Worm (Caenorhabditis elegans) whole organism, L4 larva: ENCODE data around the gene usp-33.

ENCODE experiments used
- F26F4.8 ChIP-seq: fragments of 200-800 bp; sonication (Bioruptor generic); conservative IDR thresholded peaks from 2 replicates; pipeline ENCODE4 v1.3.6; 2022; ENCODE audit warnings: missing genetic modification characterization, missing compliant biosample characterization
- R02D3.7 ChIP-seq: fragments of 150-350 bp; sonication (generic microtip); optimal IDR thresholded peaks from 3 replicates; lab custom pipeline; 2014; ENCODE audit warnings: missing biosample characterization, missing genetic modification characterization
- T20F7.1 ChIP-seq: fragments of 200-800 bp; sonication (Bioruptor generic); optimal IDR thresholded peaks from 2 replicates; lab custom pipeline; 2018; ENCODE audit warnings: mild to moderate bottlenecking, missing genetic modification characterization, missing compliant biosample characterization
- T26A8.4 ChIP-seq: fragments of 200-800 bp; sonication (Bioruptor generic); IDR thresholded peaks from 2 replicates; pipeline ENCODE4 v1.3.6; 2022; ENCODE audit warnings: missing genetic modification characterization, missing compliant biosample characterization
- Y48G9A.11 ChIP-seq: fragments of 200-800 bp; sonication (Bioruptor generic); IDR thresholded peaks from 2 replicates; pipeline ENCODE4 v1.3.6; 2022; ENCODE audit warnings: missing genetic modification reagents, missing genetic modification characterization, missing compliant biosample characterization
- Y5F2A.4 ChIP-seq: fragments of 200-800 bp; sonication (Bioruptor generic); optimal IDR thresholded peaks from 2 replicates; lab custom pipeline; 2018; ENCODE audit warnings: mild to moderate bottlenecking, missing genetic modification characterization, missing compliant biosample characterization
- arid-1 ChIP-seq: fragments of 200-800 bp; sonication (Bioruptor generic); conservative IDR thresholded peaks from 2 replicates; pipeline ENCODE4 v1.3.6; 2022; ENCODE audit warnings: missing genetic modification reagents, missing genetic modification characterization, missing compliant biosample characterization
- attf-4 ChIP-seq: sonication (generic microtip); optimal IDR thresholded peaks from 3 replicates; lab custom pipeline; 2017; ENCODE audit warnings: missing biosample characterization, missing genetic modification characterization
- ceh-20 ChIP-seq: fragments of 200-800 bp; sonication (Bioruptor generic); IDR thresholded peaks from 2 replicates; pipeline ENCODE4 v1.3.6; 2022; ENCODE audit warnings: missing genetic modification reagents, missing genetic modification characterization, missing compliant biosample characterization
- ces-1 ChIP-seq: fragments of 150-350 bp; sonication (generic microtip); optimal IDR thresholded peaks from 4 replicates; lab custom pipeline; 2014; ENCODE audit warnings: missing biosample characterization, missing genetic modification reagents, missing genetic modification characterization
- cey-2 ChIP-seq: sonication (generic microtip); optimal IDR thresholded peaks from 3 replicates; lab custom pipeline; 2017; ENCODE audit warnings: missing genetic modification characterization, mild to moderate bottlenecking, missing compliant biosample characterization, antibody characterized with exemption, borderline replicate concordance; ENCODE audit not compliant: insufficient read depth
- daf-12 ChIP-seq: fragments of 150-350 bp; optimal IDR thresholded peaks from 2 replicates; lab custom pipeline; 2014; ENCODE audit warnings: missing biosample characterization, missing genetic modification reagents, missing genetic modification characterization
- dmd-8 ChIP-seq: fragments of 200-800 bp; sonication (Bioruptor generic); IDR thresholded peaks from 2 replicates; pipeline ENCODE4 v1.3.6; 2022; ENCODE audit warnings: missing genetic modification characterization, missing compliant biosample characterization
- dmd-9 ChIP-seq: fragments of 200-800 bp; sonication (Bioruptor generic); IDR thresholded peaks from 2 replicates; pipeline ENCODE4 v1.3.6; 2022; ENCODE audit warnings: missing genetic modification reagents, missing genetic modification characterization, missing compliant biosample characterization
- duxl-1 ChIP-seq: sonication (generic microtip); optimal IDR thresholded peaks from 2 replicates; lab custom pipeline; 2016; ENCODE audit warnings: mild to moderate bottlenecking, missing genetic modification characterization, moderate library complexity, missing compliant biosample characterization; ENCODE audit not compliant: poor library complexity
- gei-8 ChIP-seq: fragments of 200-800 bp; sonication (Bioruptor generic); optimal IDR thresholded peaks from 2 replicates; lab custom pipeline; 2018; ENCODE audit warnings: mild to moderate bottlenecking, missing genetic modification characterization, missing compliant biosample characterization
- hif-1 ChIP-seq, 2 experiments: sonication (generic microtip); optimal IDR thresholded peaks; 2 replicates each; lab custom pipeline; 2016 to 2017; ENCODE audit warnings: missing compliant biosample characterization in 2 of 2, missing genetic modification characterization in 2 of 2, missing genetic modification reagents in 2 of 2, missing genotype in 2 of 2, mild to moderate bottlenecking in 1 of 2
- hmg-1.1 ChIP-seq: fragments of 200-800 bp; sonication (Bioruptor generic); IDR thresholded peaks from 2 replicates; pipeline ENCODE4 v1.3.6; 2022; ENCODE audit warnings: missing genetic modification reagents, missing genetic modification characterization, missing compliant biosample characterization
- jun-1 ChIP-seq: fragments of 150-350 bp; optimal IDR thresholded peaks from 2 replicates; lab custom pipeline; 2014; ENCODE audit warnings: missing biosample characterization, missing genetic modification reagents, missing genetic modification characterization
- lim-7 ChIP-seq: fragments of 200-800 bp; sonication (Bioruptor generic); IDR thresholded peaks from 2 replicates; pipeline ENCODE4 v1.3.6; 2022; ENCODE audit warnings: missing genetic modification characterization, missing compliant biosample characterization
- lin-15B ChIP-seq: fragments of 150-350 bp; sonication (generic microtip); optimal IDR thresholded peaks from 3 replicates; lab custom pipeline; 2014; ENCODE audit warnings: missing biosample characterization, missing genetic modification characterization
- lin-38 ChIP-seq: fragments of 200-800 bp; sonication (Bioruptor generic); IDR thresholded peaks from 2 replicates; pipeline ENCODE4 v1.3.6; 2022; ENCODE audit warnings: missing genetic modification reagents, missing genetic modification characterization, missing compliant biosample characterization
- lin-39 ChIP-seq: fragments of 150-350 bp; optimal IDR thresholded peaks from 2 replicates; lab custom pipeline; 2014; ENCODE audit warnings: missing biosample characterization, missing genetic modification reagents, missing genetic modification characterization
- lsy-2 ChIP-seq, 2 experiments: fragments of 150-350 bp in 1 of 2; sonication (generic microtip) in 1 of 2; optimal IDR thresholded peaks; 2 replicates each; lab custom pipeline; 2014 to 2017; ENCODE audit warnings: missing biosample characterization in 2 of 2, missing genetic modification characterization in 2 of 2
- madf-9 ChIP-seq: fragments of 200-800 bp; sonication (Bioruptor generic); conservative IDR thresholded peaks from 2 replicates; pipeline ENCODE4 v1.3.6; 2022; ENCODE audit warnings: missing genetic modification reagents, missing genetic modification characterization, missing compliant biosample characterization
- mdt-29 ChIP-seq: fragments of 200-800 bp; sonication (Bioruptor generic); IDR thresholded peaks from 2 replicates; pipeline ENCODE4 v1.3.6; 2022; ENCODE audit warnings: missing genetic modification reagents, missing genetic modification characterization, missing compliant biosample characterization
- mes-2 ChIP-seq: sonication (generic microtip); optimal IDR thresholded peaks from 2 replicates; lab custom pipeline; 2016; ENCODE audit warnings: missing genotype, mild to moderate bottlenecking, missing genetic modification characterization, missing compliant biosample characterization; ENCODE audit not compliant: poor library complexity, severe bottlenecking
- nhr-10 ChIP-seq: fragments of 150-350 bp; optimal IDR thresholded peaks from 2 replicates; lab custom pipeline; 2014; ENCODE audit warnings: missing biosample characterization, missing genetic modification characterization
- nhr-11 ChIP-seq: fragments of 150-350 bp; optimal IDR thresholded peaks from 2 replicates; lab custom pipeline; 2014; ENCODE audit warnings: missing biosample characterization, missing genetic modification characterization
- nhr-111 ChIP-seq: fragments of 200-800 bp; sonication (Bioruptor generic); optimal IDR thresholded peaks from 2 replicates; lab custom pipeline; 2018; ENCODE audit warnings: mild to moderate bottlenecking, missing genetic modification characterization, missing compliant biosample characterization
- nhr-42 ChIP-seq: fragments of 200-800 bp; sonication (Bioruptor generic); IDR thresholded peaks from 2 replicates; pipeline ENCODE4 v1.3.6; 2022; ENCODE audit warnings: missing genetic modification characterization, missing compliant biosample characterization
- nhr-48 ChIP-seq: sonication (generic microtip); optimal IDR thresholded peaks from 2 replicates; lab custom pipeline; 2016; ENCODE audit warnings: mild to moderate bottlenecking, missing genetic modification characterization, missing compliant biosample characterization
- nhr-6 ChIP-seq: fragments of 150-350 bp; optimal IDR thresholded peaks from 2 replicates; lab custom pipeline; 2014; ENCODE audit warnings: missing biosample characterization, missing genetic modification characterization
- nhr-76 ChIP-seq: fragments of 150-350 bp; optimal IDR thresholded peaks from 2 replicates; lab custom pipeline; 2014; ENCODE audit warnings: missing biosample characterization, missing genetic modification characterization
- pha-4 ChIP-seq, 2 experiments: fragments of 150-350 bp in 1 of 2; fragments of 200-800 bp in 1 of 2; sonication (Bioruptor generic) in 1 of 2; IDR thresholded peaks in 1 of 2; optimal IDR thresholded peaks in 1 of 2; 2 replicates each; pipeline versions ENCODE4 v1.3.6 to Lab custom; 2014 to 2022; ENCODE audit warnings: missing genetic modification characterization in 2 of 2, missing genetic modification reagents in 2 of 2, missing biosample characterization in 1 of 2, missing compliant biosample characterization in 1 of 2
- rbr-2 ChIP-seq: sonication (generic microtip); optimal IDR thresholded peaks from 2 replicates; lab custom pipeline; 2016; ENCODE audit warnings: missing genotype, missing genetic modification characterization, missing compliant biosample characterization
- saeg-2 ChIP-seq: fragments of 200-800 bp; sonication (Bioruptor generic); IDR thresholded peaks from 2 replicates; pipeline ENCODE4 v1.3.6; 2022; ENCODE audit warnings: missing genetic modification reagents, missing genetic modification characterization, missing compliant biosample characterization
- sdz-12 ChIP-seq: fragments of 200-800 bp; sonication (Bioruptor generic); optimal IDR thresholded peaks from 2 replicates; lab custom pipeline; 2018; ENCODE audit warnings: mild to moderate bottlenecking, missing genetic modification characterization, missing compliant biosample characterization
- snpc-4 ChIP-seq: fragments of 150-350 bp; optimal IDR thresholded peaks from 2 replicates; lab custom pipeline; 2014; ENCODE audit warnings: missing biosample characterization, missing genetic modification characterization
- spr-1 ChIP-seq: sonication (generic microtip); optimal IDR thresholded peaks from 2 replicates; lab custom pipeline; 2016; ENCODE audit warnings: mild to moderate bottlenecking, missing genetic modification characterization, missing compliant biosample characterization
- tra-1 ChIP-seq: fragments of 200-800 bp; sonication (Bioruptor generic); IDR thresholded peaks from 2 replicates; pipeline ENCODE4 v1.3.6; 2022; ENCODE audit warnings: missing genetic modification reagents, missing genetic modification characterization, missing compliant biosample characterization
- unc-39 ChIP-seq: sonication (generic microtip); optimal IDR thresholded peaks from 2 replicates; lab custom pipeline; 2017; ENCODE audit warnings: missing biosample characterization, missing genetic modification characterization
- unc-62 ChIP-seq, 3 experiments: fragments of 150-350 bp in 1 of 3; sonication (generic microtip); optimal IDR thresholded peaks in 2 of 3; peaks in 1 of 3; 1 replicate in 1 of 3; 2 replicates in 2 of 3; lab custom pipeline; 2014 to 2017; ENCODE audit warnings: missing biosample characterization in 3 of 3, missing genetic modification characterization in 3 of 3, missing genetic modification reagents in 3 of 3, missing genotype in 1 of 3
- zag-1 ChIP-seq: fragments of 150-350 bp; optimal IDR thresholded peaks from 2 replicates; lab custom pipeline; 2014; ENCODE audit warnings: missing biosample characterization, missing genetic modification characterization
- zfp-2 ChIP-seq: sonication (generic microtip); optimal IDR thresholded peaks from 2 replicates; lab custom pipeline; 2016; ENCODE audit warnings: mild to moderate bottlenecking, missing genetic modification characterization, missing compliant biosample characterization
- zfp-3 ChIP-seq: fragments of 200-800 bp; sonication (Bioruptor generic); conservative IDR thresholded peaks from 2 replicates; pipeline ENCODE4 v1.3.6; 2022; ENCODE audit warnings: missing genetic modification reagents, missing genetic modification characterization, missing compliant biosample characterization
- zip-2 ChIP-seq: fragments of 150-350 bp; optimal IDR thresholded peaks from 2 replicates; lab custom pipeline; 2014; ENCODE audit warnings: missing biosample characterization, missing genetic modification characterization
- ztf-11 ChIP-seq: fragments of 150-350 bp; optimal IDR thresholded peaks from 2 replicates; lab custom pipeline; 2014; ENCODE audit warnings: missing biosample characterization, missing genetic modification characterization

The usp-33 gene

DNA sequence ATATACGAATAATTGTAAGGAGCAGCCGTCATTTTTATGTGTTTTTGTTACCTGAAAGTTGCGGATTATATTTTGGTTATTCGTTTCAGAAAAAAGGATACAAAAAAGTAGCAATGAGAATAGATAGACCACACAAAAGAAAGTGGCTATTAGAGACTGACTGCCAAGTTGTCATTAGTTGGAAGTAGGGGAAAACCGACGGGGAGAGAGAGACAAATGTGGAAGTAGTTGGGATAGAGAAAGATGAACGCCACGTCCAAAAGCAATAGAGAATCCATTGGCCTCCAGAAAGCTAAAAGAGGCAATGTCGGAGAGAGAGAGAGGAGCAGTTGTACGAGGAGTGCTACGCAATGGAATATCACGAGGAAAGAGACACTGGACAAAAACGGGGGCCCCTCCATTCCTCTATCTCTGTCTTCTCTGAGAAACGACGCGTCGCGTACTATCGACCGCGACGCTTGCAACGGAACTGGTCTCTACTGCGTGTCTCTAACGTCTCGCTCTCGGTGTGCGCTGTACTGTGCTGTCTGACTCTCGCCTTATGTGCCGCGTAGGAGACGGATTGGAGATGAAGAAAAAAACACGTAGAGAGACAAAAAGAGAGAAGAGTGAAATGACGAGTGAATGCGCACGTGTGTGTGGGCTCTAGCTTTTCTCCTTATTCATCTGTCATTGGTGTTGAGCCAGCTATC lies 15.6 kb downstream of the usp-33 start, which contains the start of gene rab-14 (continued):
- TF ChIP-seq R02D3.7 (tag; lab: Kevin White, UChicago) = no peak
- TF ChIP-seq ces-1 (GFP tag; lab: Kevin White, UChicago) = no peak
- TF ChIP-seq ceh-20 (GFP tag; lab: Robert Waterston, UW) = peak; percentile 57; the same call in 1 of the 2 replicates
- TF ChIP-seq unc-62 (GFP tag; optimal IDR thresholded peaks at IDR 0.05 in 1 of 2; lab: Kevin White, UChicago) = peak in 1 of 2 experiments; percentile 90
- no peak for TF ChIP-seq unc-62 (tag; optimal IDR thresholded peaks at IDR 0.05; lab: Kevin White, UChicago)
- peak; percentile 57 for TF ChIP-seq arid-1 (GFP tag; lab: Robert Waterston, UW)
- peak; percentile 76 for TF ChIP-seq rbr-2 (tag; lab: Kevin White, UChicago)
- TF ChIP-seq nhr-6 (tag; lab: Kevin White, UChicago) = peak; percentile 61
- no peak for TF ChIP-seq nhr-76
- TF ChIP-seq zfp-3 = no peak
- TF ChIP-seq ztf-11 = no peak
- no peak for TF ChIP-seq jun-1 (tag; lab: Kevin White, UChicago)
- no peak for TF ChIP-seq F26F4.8 (GFP tag; lab: Robert Waterston, UW)
- TF ChIP-seq daf-12 (tag; lab: Kevin White, UChicago) = no peak
- 0 out of 2 replicates have a peak, but pooled peaks have one; percentile 26 for TF ChIP-seq dmd-8 (GFP tag; lab: Robert Waterston, UW)
- TF ChIP-seq sdz-12 = no peak
- TF ChIP-seq duxl-1 (tag; lab: Kevin White, UChicago) = no peak
- no peak for TF ChIP-seq unc-39 (tag; lab: Kevin White, UChicago)
- TF ChIP-seq nhr-48 (tag; lab: Kevin White, UChicago) = no peak
- TF ChIP-seq pha-4 (GFP tag; IDR thresholded peaks at IDR 0.05; lab: Robert Waterston, UW) = peak; percentile 48; the same call in 1 of the 2 replicates
- TF ChIP-seq pha-4 (tag; optimal IDR thresholded peaks at IDR 0.05; lab: Kevin White, UChicago) = no peak
- TF ChIP-seq cey-2 = no peak
- TF ChIP-seq zag-1 (tag; lab: Kevin White, UChicago) = no peak
- TF ChIP-seq nhr-42 (GFP tag; lab: Robert Waterston, UW) = peak; percentile 58; the same call in 1 of the 2 replicates
- peak; percentile 58 to 69 for TF ChIP-seq lsy-2 (tag; optimal IDR thresholded peaks at IDR 0.05; lab: Kevin White, UChicago)
- TF ChIP-seq Y48G9A.11 (GFP tag; lab: Robert Waterston, UW) = no peak
- peak; percentile 52 for TF ChIP-seq lin-38 (GFP tag; lab: Robert Waterston, UW)
- TF ChIP-seq tra-1 (GFP tag; lab: Robert Waterston, UW) = no peak
- no peak for TF ChIP-seq lin-15B (tag; lab: Kevin White, UChicago)
- no peak for TF ChIP-seq spr-1 (tag; lab: Kevin White, UChicago)
- TF ChIP-seq zfp-2 (tag; lab: Kevin White, UChicago) = no peak
- TF ChIP-seq nhr-111 (GFP tag; lab: Kevin White, UChicago) = no peak
- TF ChIP-seq zip-2 (tag; lab: Kevin White, UChicago) = no peak
- peak; percentile 78 for TF ChIP-seq madf-9 (GFP tag; lab: Robert Waterston, UW)
- TF ChIP-seq nhr-11 = peak; percentile 55
- TF ChIP-seq mdt-29 (GFP tag; lab: Robert Waterston, UW) = 0 out of 2 replicates have a peak, but pooled peaks have one; percentile 21
- no peak for TF ChIP-seq T20F7.1
- peak; percentile 67 for TF ChIP-seq mes-2 (tag; lab: Kevin White, UChicago)
- TF ChIP-seq saeg-2 (GFP tag; lab: Robert Waterston, UW) = no peak
- no peak for TF ChIP-seq nhr-10 (tag; lab: Kevin White, UChicago)
- TF ChIP-seq attf-4 (tag; lab: Kevin White, UChicago) = no peak
- TF ChIP-seq Y5F2A.4 (GFP tag; lab: Kevin White, UChicago) = no peak
- TF ChIP-seq hmg-1.1 (GFP tag; lab: Robert Waterston, UW) = peak; percentile 87
- no peak for TF ChIP-seq lin-39 (tag; lab: Kevin White, UChicago)
- no peak for TF ChIP-seq gei-8 (GFP tag; lab: Kevin White, UChicago)
- TF ChIP-seq hif-1 (tag; optimal IDR thresholded peaks at IDR 0.05; lab: Kevin White, UChicago) = peak in 1 of 2 experiments; percentile 84
- TF ChIP-seq lim-7 (GFP tag; lab: Robert Waterston, UW) = no peak
- no peak for TF ChIP-seq snpc-4 (tag; lab: Kevin White, UChicago)
- TF ChIP-seq dmd-9 (GFP tag; lab: Robert Waterston, UW) = no peak
- TF ChIP-seq T26A8.4 (GFP tag; lab: Robert Waterston, UW) = 0 out of 2 replicates have a peak, but pooled peaks have one; percentile 29
